Worm (Caenorhabditis elegans) whole organism, late embryonic: ENCODE results near the gene Y34B4A.10.

Source experiments
- C08G9.2 ChIP-seq: sonication (generic microtip); optimal IDR thresholded peaks from 2 replicates; lab custom pipeline; 2016; ENCODE audit warnings: mild to moderate bottlenecking, missing genetic modification characterization, moderate library complexity, missing compliant biosample characterization
- C38D4.7 ChIP-seq: fragments of 200-800 bp; sonication (Bioruptor generic); optimal IDR thresholded peaks from 2 replicates; lab custom pipeline; 2018; ENCODE audit warnings: mild to moderate bottlenecking, missing genetic modification characterization, moderate library complexity, missing compliant biosample characterization
- K09A11.1 ChIP-seq: sonication (generic microtip); optimal IDR thresholded peaks from 2 replicates; lab custom pipeline; 2017; ENCODE audit warnings: antibody characterized with exemption, mild to moderate bottlenecking, missing genetic modification characterization, missing compliant biosample characterization; ENCODE audit not compliant: insufficient read depth
- T23F11.4 ChIP-seq: fragments of 200-800 bp; sonication (Bioruptor generic); optimal IDR thresholded peaks from 2 replicates; lab custom pipeline; 2018; ENCODE audit warnings: mild to moderate bottlenecking, missing genetic modification characterization, missing compliant biosample characterization
- Y22D7AL.16 ChIP-seq: sonication (generic microtip); optimal IDR thresholded peaks from 2 replicates; lab custom pipeline; 2016; ENCODE audit warnings: missing genetic modification characterization, missing compliant biosample characterization
- ahr-1 ChIP-seq: sonication (generic microtip); optimal IDR thresholded peaks from 2 replicates; lab custom pipeline; 2016; ENCODE audit warnings: missing genetic modification characterization, missing compliant biosample characterization
- ama-1 ChIP-seq: fragments of 150-350 bp; optimal IDR thresholded peaks from 2 replicates; lab custom pipeline; 2014
- ceh-14 ChIP-seq: sonication (generic microtip); optimal IDR thresholded peaks from 2 replicates; lab custom pipeline; 2016; ENCODE audit warnings: missing genotype, missing genetic modification characterization, missing compliant biosample characterization
- ceh-18 ChIP-seq: sonication (generic microtip); optimal IDR thresholded peaks from 2 replicates; lab custom pipeline; 2016; ENCODE audit warnings: missing genetic modification characterization, missing compliant biosample characterization
- ceh-31 ChIP-seq: sonication (generic microtip); optimal IDR thresholded peaks from 2 replicates; lab custom pipeline; 2016; ENCODE audit warnings: missing genetic modification characterization, missing compliant biosample characterization
- ceh-34 ChIP-seq: sonication (generic microtip); optimal IDR thresholded peaks from 2 replicates; lab custom pipeline; 2016; ENCODE audit warnings: mild to moderate bottlenecking, missing genetic modification characterization, missing compliant biosample characterization
- ceh-45 ChIP-seq: fragments of 200-800 bp; sonication (Bioruptor generic); IDR thresholded peaks from 2 replicates; pipeline ENCODE4 v1.3.6; 2022; ENCODE audit warnings: missing genetic modification reagents, missing genetic modification characterization, missing compliant biosample characterization
- ceh-48 ChIP-seq: sonication (generic microtip); optimal IDR thresholded peaks from 2 replicates; lab custom pipeline; 2016; ENCODE audit warnings: missing genetic modification characterization, inconsistent platforms, missing compliant biosample characterization
- ceh-6 ChIP-seq: fragments of 200-800 bp; sonication (Bioruptor generic); optimal IDR thresholded peaks from 2 replicates; lab custom pipeline; 2018; ENCODE audit warnings: mild to moderate bottlenecking, missing genetic modification characterization, missing compliant biosample characterization
- ceh-9 ChIP-seq: sonication (generic microtip); optimal IDR thresholded peaks from 2 replicates; lab custom pipeline; 2016; ENCODE audit warnings: mild to moderate bottlenecking, missing genetic modification characterization, inconsistent platforms, missing compliant biosample characterization
- che-1 ChIP-seq: sonication (generic microtip); optimal IDR thresholded peaks from 2 replicates; lab custom pipeline; 2016; ENCODE audit warnings: mild to moderate bottlenecking, missing genetic modification characterization, missing compliant biosample characterization
- dve-1 ChIP-seq: sonication (generic microtip); optimal IDR thresholded peaks from 2 replicates; lab custom pipeline; 2017; ENCODE audit warnings: antibody characterized with exemption, mild to moderate bottlenecking, missing genetic modification characterization, missing compliant biosample characterization
- elt-2 ChIP-seq: sonication (generic microtip); optimal IDR thresholded peaks from 2 replicates; lab custom pipeline; 2016; ENCODE audit warnings: missing genetic modification reagents, missing genetic modification characterization, missing compliant biosample characterization
- ets-4 ChIP-seq: sonication (generic microtip); optimal IDR thresholded peaks from 2 replicates; lab custom pipeline; 2016; ENCODE audit warnings: missing genetic modification characterization, missing compliant biosample characterization
- fkh-10 ChIP-seq: fragments of 150-350 bp; optimal IDR thresholded peaks from 2 replicates; lab custom pipeline; 2014; ENCODE audit warnings: missing biosample characterization, missing genetic modification reagents, missing genetic modification characterization
- fkh-6 ChIP-seq: sonication (generic microtip); optimal IDR thresholded peaks from 2 replicates; lab custom pipeline; 2016; ENCODE audit warnings: missing genetic modification characterization, missing compliant biosample characterization
- gmeb-2 ChIP-seq: sonication (generic microtip); optimal IDR thresholded peaks from 2 replicates; lab custom pipeline; 2016; ENCODE audit warnings: missing genetic modification characterization, inconsistent platforms, missing compliant biosample characterization
- hlh-13 ChIP-seq: fragments of 200-800 bp; sonication (Bioruptor generic); optimal IDR thresholded peaks from 2 replicates; lab custom pipeline; 2018; ENCODE audit warnings: mild to moderate bottlenecking, missing genetic modification characterization, missing compliant biosample characterization
- hlh-6 ChIP-seq: sonication (generic microtip); optimal IDR thresholded peaks from 2 replicates; lab custom pipeline; 2016; ENCODE audit warnings: missing genotype, missing genetic modification characterization, missing compliant biosample characterization
- hlh-8 ChIP-seq: sonication (generic microtip); optimal IDR thresholded peaks from 2 replicates; lab custom pipeline; 2016; ENCODE audit warnings: missing genotype, missing genetic modification characterization, missing compliant biosample characterization
- lin-11 ChIP-seq: fragments of 200-800 bp; sonication (Bioruptor generic); optimal IDR thresholded peaks from 2 replicates; lab custom pipeline; 2018; ENCODE audit warnings: mild to moderate bottlenecking, missing genetic modification characterization, missing compliant biosample characterization
- madf-2 ChIP-seq: sonication (generic microtip); optimal IDR thresholded peaks from 2 replicates; lab custom pipeline; 2017; ENCODE audit warnings: missing genetic modification characterization, missing compliant biosample characterization
- mec-3 ChIP-seq: sonication (generic microtip); optimal IDR thresholded peaks from 2 replicates; lab custom pipeline; 2016; ENCODE audit warnings: borderline replicate concordance, missing genetic modification characterization, missing compliant biosample characterization
- nfya-1 ChIP-seq: sonication (generic microtip); optimal IDR thresholded peaks from 2 replicates; lab custom pipeline; 2017; ENCODE audit warnings: missing genetic modification characterization, mild to moderate bottlenecking, missing compliant biosample characterization, antibody characterized with exemption, moderate library complexity
- nhr-232 ChIP-seq: sonication (generic microtip); optimal IDR thresholded peaks from 2 replicates; lab custom pipeline; 2016; ENCODE audit warnings: missing genetic modification characterization, missing compliant biosample characterization
- npax-4 ChIP-seq: sonication (generic microtip); optimal IDR thresholded peaks from 2 replicates; lab custom pipeline; 2016; ENCODE audit warnings: missing genetic modification characterization, missing compliant biosample characterization
- pag-3 ChIP-seq: sonication (generic microtip); optimal IDR thresholded peaks from 2 replicates; lab custom pipeline; 2016; ENCODE audit warnings: missing compliant biosample characterization, missing genetic modification characterization, borderline replicate concordance
- pax-1 ChIP-seq: fragments of 150-350 bp; optimal IDR thresholded peaks from 2 replicates; lab custom pipeline; 2014; ENCODE audit warnings: missing biosample characterization, missing genetic modification characterization
- pha-2 ChIP-seq: sonication (generic microtip); optimal IDR thresholded peaks from 2 replicates; lab custom pipeline; 2017; ENCODE audit warnings: mild to moderate bottlenecking, missing genetic modification characterization, missing compliant biosample characterization
- pha-4 ChIP-seq: fragments of 150-350 bp; optimal IDR thresholded peaks from 2 replicates; lab custom pipeline; 2018; ENCODE audit warnings: missing biosample characterization, missing genetic modification reagents, missing genetic modification characterization
- pqm-1 ChIP-seq: sonication (generic microtip); optimal IDR thresholded peaks from 2 replicates; lab custom pipeline; 2016; ENCODE audit warnings: missing genetic modification characterization, missing compliant biosample characterization
- ref-2 ChIP-seq: sonication (generic microtip); optimal IDR thresholded peaks from 2 replicates; lab custom pipeline; 2016; ENCODE audit warnings: missing genetic modification characterization, missing compliant biosample characterization
- sox-2 ChIP-seq: fragments of 200-800 bp; sonication (Bioruptor generic); IDR thresholded peaks from 2 replicates; pipeline ENCODE4 v1.3.6; 2022; ENCODE audit warnings: missing genetic modification reagents, missing genetic modification characterization, missing compliant biosample characterization
- sox-4 ChIP-seq: sonication (generic microtip); optimal IDR thresholded peaks from 2 replicates; lab custom pipeline; 2017; ENCODE audit warnings: mild to moderate bottlenecking, missing genetic modification characterization, inconsistent platforms, missing compliant biosample characterization
- syd-9 ChIP-seq: sonication (generic microtip); optimal IDR thresholded peaks from 2 replicates; lab custom pipeline; 2016; ENCODE audit warnings: mild to moderate bottlenecking, missing genetic modification characterization, moderate library complexity, missing compliant biosample characterization
- tbx-2 ChIP-seq: sonication (generic microtip); optimal IDR thresholded peaks from 2 replicates; lab custom pipeline; 2016; ENCODE audit warnings: missing genetic modification characterization, missing compliant biosample characterization
- ttx-3 ChIP-seq: sonication (generic microtip); optimal IDR thresholded peaks from 2 replicates; lab custom pipeline; 2016; ENCODE audit warnings: missing genetic modification reagents, missing genetic modification characterization, missing compliant biosample characterization
- unc-3 ChIP-seq, 2 experiments: fragments of 200-800 bp in 1 of 2; sonication (Bioruptor generic) in 1 of 2; sonication (generic microtip) in 1 of 2; conservative IDR thresholded peaks in 1 of 2; optimal IDR thresholded peaks in 1 of 2; 2 replicates each; pipeline versions ENCODE4 v1.3.6 to Lab custom; 2016 to 2022; ENCODE audit warnings: missing compliant biosample characterization in 2 of 2, missing genetic modification characterization in 2 of 2, missing genetic modification reagents in 1 of 2
- unc-42 ChIP-seq: sonication (generic microtip); optimal IDR thresholded peaks from 2 replicates; lab custom pipeline; 2016; ENCODE audit warnings: missing genotype, missing genetic modification characterization, missing compliant biosample characterization
- unc-55 ChIP-seq: sonication (generic microtip); optimal IDR thresholded peaks from 2 replicates; lab custom pipeline; 2017; ENCODE audit warnings: missing biosample characterization, missing genetic modification reagents, missing genetic modification characterization
- unc-86 ChIP-seq: sonication (generic microtip); optimal IDR thresholded peaks from 2 replicates; lab custom pipeline; 2016; ENCODE audit warnings: missing genetic modification characterization, missing compliant biosample characterization
- zip-5 ChIP-seq: sonication (generic microtip); optimal IDR thresholded peaks from 2 replicates; lab custom pipeline; 2016; ENCODE audit warnings: missing genetic modification characterization, missing compliant biosample characterization
- ztf-16 ChIP-seq: sonication (generic microtip); optimal IDR thresholded peaks from 2 replicates; lab custom pipeline; 2017; ENCODE audit warnings: missing genetic modification characterization, missing compliant biosample characterization

Y34B4A.10 gene

ce11 chrX:5268062-5268461 lies 18.4 kb downstream of the Y34B4A.10 start:
- TF ChIP-seq nfya-1 (no peak), npax-4 (tag; lab: Kevin White, UChicago) (no peak), zip-5 (tag; lab: Kevin White, UChicago) (no peak), che-1 (no peak), fkh-6 (tag; lab: Kevin White, UChicago) (no peak), dve-1 (tag; lab: Kevin White, UChicago) (no peak), Y22D7AL.16 (tag; lab: Kevin White, UChicago) (no peak), gmeb-2 (no peak), ceh-6 (GFP tag; lab: Kevin White, UChicago) (no peak), syd-9 (tag; lab: Kevin White, UChicago) (no peak), unc-42 (tag; lab: Kevin White, UChicago) (no peak)

- no peak for TF ChIP-seq syd-9 (tag; lab: Kevin White, UChicago)
- peak; percentile 64 for TF ChIP-seq elt-2 (tag; lab: Kevin White, UChicago)
Measured at ce11 chrX:5269359-5269758, 19.7 kb downstream of the Y34B4A.10 start.

ce11 chrX:5275209-5275608 lies 25.5 kb downstream of the Y34B4A.10 start, which contains the start of gene hst-6:
Gene hst-6, plus strand, starts transcription at chrX:5275561.
- TF ChIP-seq ttx-3 (tag; lab: Kevin White, UChicago) (no peak), unc-86 (tag; lab: Kevin White, UChicago) (peak; percentile 3), ceh-45 (GFP tag; lab: Robert Waterston, UW) (no peak), pha-4 (tag; lab: Kevin White, UChicago) (no peak), ets-4 (tag; lab: Kevin White, UChicago) (no peak), fkh-10 (GFP tag; lab: Kevin White, UChicago) (no peak), hlh-8 (tag; lab: Kevin White, UChicago) (no peak), hlh-6 (tag; lab: Kevin White, UChicago) (no peak), ztf-16 (tag; lab: Kevin White, UChicago) (no peak), K09A11.1 (tag; lab: Kevin White, UChicago) (no peak), unc-3 (GFP tag; conservative IDR thresholded peaks at IDR 0.05; lab: Robert Waterston, UW) (no peak), unc-3 (tag; optimal IDR thresholded peaks at IDR 0.05; lab: Kevin White, UChicago) (no peak), pax-1 (tag; lab: Kevin White, UChicago) (no peak), C38D4.7 (no peak), pag-3 (tag; lab: Kevin White, UChicago) (no peak), tbx-2 (peak; percentile 58), gmeb-2 (no peak), zip-5 (tag; lab: Kevin White, UChicago) (no peak), pha-2 (tag; lab: Kevin White, UChicago) (peak; percentile 20), ref-2 (tag; lab: Kevin White, UChicago) (peak; percentile 72), ceh-48 (peak; percentile 69), lin-11 (tag; lab: Kevin White, UChicago) (no peak), pqm-1 (no peak), ahr-1 (no peak), ceh-18 (tag; lab: Kevin White, UChicago) (no peak), sox-2 (GFP tag; lab: Robert Waterston, UW) (peak; percentile 27; the same call in 1 of the 2 replicates), ceh-9 (tag; lab: Kevin White, UChicago) (no peak), hlh-13 (no peak), sox-4 (tag; lab: Kevin White, UChicago) (no peak), ceh-34 (tag; lab: Kevin White, UChicago) (peak; percentile 44), dve-1 (tag; lab: Kevin White, UChicago) (no peak), nhr-232 (tag; lab: Kevin White, UChicago) (no peak), C08G9.2 (no peak), npax-4 (tag; lab: Kevin White, UChicago) (no peak), ceh-14 (tag; lab: Kevin White, UChicago) (peak; percentile 6), fkh-6 (tag; lab: Kevin White, UChicago) (no peak), mec-3 (tag; lab: Kevin White, UChicago) (no peak), ceh-31 (peak; percentile 65), che-1 (no peak), Y22D7AL.16 (tag; lab: Kevin White, UChicago) (no peak), ama-1 (lab: Kevin White, UChicago) (no peak), madf-2 (no peak), T23F11.4 (no peak), unc-55 (peak; percentile 1)
